Worm (Caenorhabditis elegans) whole organism, L2 larva: ENCODE measurements around the gene cubn-1.

Experiments
- ZK546.5 ChIP-seq: sonication (generic microtip); optimal IDR thresholded peaks from 2 replicates; lab custom pipeline; 2017; ENCODE audit warnings: missing biosample characterization, missing genetic modification characterization
- ceh-82 ChIP-seq: fragments of 150-350 bp; optimal IDR thresholded peaks from 2 replicates; lab custom pipeline; 2014; ENCODE audit warnings: missing biosample characterization, missing genetic modification characterization
- dmd-4 ChIP-seq: sonication (generic microtip); optimal IDR thresholded peaks from 2 replicates; lab custom pipeline; 2017; ENCODE audit warnings: missing biosample characterization, missing genetic modification characterization
- elt-1 ChIP-seq: fragments of 150-350 bp; optimal IDR thresholded peaks from 2 replicates; lab custom pipeline; 2014; ENCODE audit warnings: missing biosample characterization, missing genetic modification characterization
- fos-1 ChIP-seq: fragments of 150-350 bp; optimal IDR thresholded peaks from 2 replicates; lab custom pipeline; 2014; ENCODE audit warnings: missing biosample characterization, missing genetic modification characterization
- lin-11 ChIP-seq: fragments of 150-350 bp; sonication (generic microtip); optimal IDR thresholded peaks from 2 replicates; lab custom pipeline; 2014; ENCODE audit warnings: missing biosample characterization, missing genetic modification characterization, inconsistent platforms, mixed read lengths
- lin-39 ChIP-seq: fragments of 150-350 bp; optimal IDR thresholded peaks from 2 replicates; lab custom pipeline; 2014; ENCODE audit warnings: missing biosample characterization, missing genetic modification reagents, missing genetic modification characterization
- lsy-2 ChIP-seq, 2 experiments: fragments of 150-350 bp in 1 of 2; sonication (generic microtip) in 1 of 2; optimal IDR thresholded peaks; 2 replicates each; lab custom pipeline; 2014 to 2017; ENCODE audit warnings: missing biosample characterization in 2 of 2, missing genetic modification characterization in 2 of 2
- nhr-77 ChIP-seq: fragments of 150-350 bp; optimal IDR thresholded peaks from 2 replicates; lab custom pipeline; 2014; ENCODE audit warnings: missing biosample characterization, missing genetic modification characterization
- peb-1 ChIP-seq: fragments of 150-350 bp; optimal IDR thresholded peaks from 2 replicates; lab custom pipeline; 2014; ENCODE audit warnings: missing biosample characterization, missing genetic modification characterization
- snpc-4 ChIP-seq: fragments of 150-350 bp; optimal IDR thresholded peaks from 2 replicates; lab custom pipeline; 2014; ENCODE audit warnings: missing biosample characterization, missing genetic modification characterization
- unc-62 ChIP-seq: fragments of 150-350 bp; optimal IDR thresholded peaks from 2 replicates; lab custom pipeline; 2014; ENCODE audit warnings: missing biosample characterization, missing genetic modification reagents, missing genetic modification characterization
- zag-1 ChIP-seq: fragments of 150-350 bp; optimal IDR thresholded peaks from 2 replicates; lab custom pipeline; 2014; ENCODE audit warnings: missing biosample characterization, missing genetic modification characterization
- ztf-11 ChIP-seq: sonication (generic microtip); optimal IDR thresholded peaks from 2 replicates; lab custom pipeline; 2017; ENCODE audit warnings: missing biosample characterization, missing genetic modification characterization

- TF ChIP-seq nhr-77 (tag; lab: Kevin White, UChicago) = no peak
- TF ChIP-seq lsy-2 (tag; optimal IDR thresholded peaks at IDR 0.05; lab: Kevin White, UChicago) = no peak
- no peak for TF ChIP-seq snpc-4 (tag; lab: Kevin White, UChicago)
- no peak for TF ChIP-seq ZK546.5 (tag; lab: Kevin White, UChicago)
- TF ChIP-seq elt-1 (tag; lab: Kevin White, UChicago) = no peak
- TF ChIP-seq fos-1 (tag; lab: Kevin White, UChicago) = no peak
- no peak for TF ChIP-seq zag-1 (tag; lab: Kevin White, UChicago)
- no peak for TF ChIP-seq ceh-82 (tag; lab: Kevin White, UChicago)
- no peak for TF ChIP-seq dmd-4 (tag; lab: Kevin White, UChicago)
- no peak for TF ChIP-seq lin-11 (tag; lab: Kevin White, UChicago)
- no peak for TF ChIP-seq ztf-11
- TF ChIP-seq peb-1 = no peak
- no peak for TF ChIP-seq lin-39 (tag; lab: Kevin White, UChicago)
- TF ChIP-seq unc-62 (GFP tag; lab: Kevin White, UChicago) = no peak
Measured at ce11 chrV:12634746-12635145, 23.6 kb downstream of the cubn-1 start.
